Fruit fly (Drosophila melanogaster) whole organism, embryonic: Measurements from ENCODE around the gene CG13928.

Experiments
- Atf6 ChIP-seq: fragments of 200-800 bp; sonication (Bioruptor generic); IDR thresholded peaks from 2 replicates; pipeline ENCODE4 v1.3.6; 2022; ENCODE audit warnings: missing biosample characterization, missing genetic modification characterization
- Blimp-1 ChIP-seq: fragments of 200-800 bp; sonication (Bioruptor generic); optimal IDR thresholded peaks from 3 replicates; lab custom pipeline; 2018; ENCODE audit warnings: missing biosample characterization, missing genetic modification characterization, mild to moderate bottlenecking, moderate library complexity, missing genetic modification reagents
- BtbVII ChIP-seq: fragments of 200-800 bp; sonication (Bioruptor generic); optimal IDR thresholded peaks from 3 replicates; lab custom pipeline; 2017; ENCODE audit warnings: missing biosample characterization, mild to moderate bottlenecking, missing genetic modification characterization
- CG10267 ChIP-seq: fragments of 200-800 bp; sonication (Bioruptor generic); optimal IDR thresholded peaks from 2 replicates; lab custom pipeline; 2018; ENCODE audit warnings: missing biosample characterization, mild to moderate bottlenecking, missing genetic modification characterization, moderate library complexity
- CG14014 ChIP-seq: fragments of 200-800 bp; sonication (Bioruptor generic); IDR thresholded peaks from 2 replicates; pipeline ENCODE4 v1.3.6; 2022; ENCODE audit warnings: missing biosample characterization, missing genetic modification characterization
- CG14050 ChIP-seq: fragments of 200-800 bp; sonication (Bioruptor generic); IDR thresholded peaks from 3 replicates; pipeline ENCODE4 v1.3.6; 2022; ENCODE audit warnings: missing biosample characterization, missing genetic modification characterization
- CG14965 ChIP-seq: fragments of 200-800 bp; sonication (Bioruptor generic); optimal IDR thresholded peaks from 2 replicates; lab custom pipeline; 2016; ENCODE audit warnings: missing biosample characterization, missing genetic modification characterization, borderline replicate concordance
- CG1832 ChIP-seq: fragments of 200-800 bp; sonication (Bioruptor generic); optimal IDR thresholded peaks from 2 replicates; lab custom pipeline; 2017; ENCODE audit warnings: missing biosample characterization, mild to moderate bottlenecking, missing genetic modification characterization, inconsistent platforms
- CG32532 ChIP-seq: fragments of 200-800 bp; sonication (Bioruptor generic); IDR thresholded peaks from 2 replicates; pipeline ENCODE4 v1.3.6; 2022; ENCODE audit warnings: missing biosample characterization, missing genetic modification characterization
- CG33557 ChIP-seq: fragments of 200-800 bp; sonication (Bioruptor generic); optimal IDR thresholded peaks from 2 replicates; lab custom pipeline; 2019; ENCODE audit warnings: missing biosample characterization, mild to moderate bottlenecking, missing genetic modification characterization, moderate library complexity
- CG3995 ChIP-seq: fragments of 200-800 bp; sonication (Bioruptor generic); optimal IDR thresholded peaks from 3 replicates; lab custom pipeline; 2016; ENCODE audit warnings: missing biosample characterization, missing genetic modification characterization
- CG42726 ChIP-seq: fragments of 200-800 bp; sonication (Bioruptor generic); IDR thresholded peaks from 2 replicates; pipeline ENCODE4 v1.3.6; 2022; ENCODE audit warnings: missing biosample characterization, missing genetic modification characterization; ENCODE audit not compliant: partially characterized antibody
- CG4282 ChIP-seq: fragments of 200-800 bp; sonication (Bioruptor generic); optimal IDR thresholded peaks from 2 replicates; lab custom pipeline; 2016; ENCODE audit warnings: missing biosample characterization, missing genetic modification characterization
- CG6254 ChIP-seq: fragments of 200-800 bp; sonication (Bioruptor generic); optimal IDR thresholded peaks from 3 replicates; lab custom pipeline; 2017; ENCODE audit warnings: mild to moderate bottlenecking, missing biosample characterization, missing genetic modification reagents, missing genetic modification characterization
- CG8765 ChIP-seq: fragments of 200-800 bp; sonication (Bioruptor generic); IDR thresholded peaks from 2 replicates; pipeline ENCODE4 v1.3.6; 2022; ENCODE audit warnings: missing biosample characterization, missing genetic modification characterization
- CG8924 ChIP-seq: fragments of 200-800 bp; optimal IDR thresholded peaks from 3 replicates; lab custom pipeline; 2019; ENCODE audit warnings: missing biosample characterization, mild to moderate bottlenecking, missing genetic modification characterization, moderate library complexity
- D ChIP-seq, 2 experiments: fragments of 200-800 bp in 1 of 2; fragments of >200 bp in 1 of 2; sonication (Bioruptor generic) in 1 of 2; optimal IDR thresholded peaks; 2 replicates in 1 of 2; 3 replicates in 1 of 2; lab custom pipeline; 2017; ENCODE audit warnings: mild to moderate bottlenecking in 1 of 2, missing biosample characterization in 1 of 2, missing genetic modification characterization in 1 of 2, missing genetic modification reagents in 1 of 2
- Ets97D ChIP-seq: fragments of 200-800 bp; sonication (Bioruptor generic); optimal IDR thresholded peaks from 3 replicates; lab custom pipeline; 2016; ENCODE audit warnings: missing biosample characterization, missing genetic modification characterization
- Fer2 ChIP-seq: fragments of 200-800 bp; sonication (Bioruptor generic); optimal IDR thresholded peaks from 2 replicates; lab custom pipeline; 2018; ENCODE audit warnings: missing biosample characterization, mild to moderate bottlenecking, missing genetic modification characterization, moderate library complexity
- HLHmδ ChIP-seq: fragments of 200-800 bp; sonication (Bioruptor generic); optimal IDR thresholded peaks from 2 replicates; lab custom pipeline; 2018; ENCODE audit warnings: missing biosample characterization, mild to moderate bottlenecking, missing genetic modification characterization, moderate library complexity
- Hey ChIP-seq: fragments of 200-800 bp; sonication (Bioruptor generic); optimal IDR thresholded peaks from 3 replicates; lab custom pipeline; 2018; ENCODE audit warnings: missing biosample characterization, mild to moderate bottlenecking, missing genetic modification characterization
- MESR4 ChIP-seq: fragments of 200-800 bp; sonication (Bioruptor generic); optimal IDR thresholded peaks from 2 replicates; lab custom pipeline; 2018; ENCODE audit warnings: missing biosample characterization, mild to moderate bottlenecking, missing genetic modification characterization, moderate library complexity
- Mrtf ChIP-seq: fragments of 200-800 bp; sonication (Bioruptor generic); IDR thresholded peaks from 3 replicates; pipeline ENCODE4 v1.3.6; 2022; ENCODE audit warnings: missing biosample characterization, missing genetic modification characterization
- NC2β ChIP-seq: fragments of 200-800 bp; sonication (Bioruptor generic); optimal IDR thresholded peaks from 2 replicates; lab custom pipeline; 2016; ENCODE audit warnings: missing biosample characterization, missing genetic modification characterization
- NFAT ChIP-seq: fragments of 200-800 bp; sonication (Bioruptor generic); IDR thresholded peaks from 2 replicates; pipeline ENCODE4 v1.3.6; 2022; ENCODE audit warnings: missing biosample characterization, missing genetic modification characterization
- Spps ChIP-seq: fragments of 200-800 bp; sonication (Bioruptor generic); optimal IDR thresholded peaks from 2 replicates; lab custom pipeline; 2018; ENCODE audit warnings: missing biosample characterization, mild to moderate bottlenecking, missing genetic modification characterization
- Sry-δ ChIP-seq: fragments of 200-800 bp; sonication (Bioruptor generic); optimal IDR thresholded peaks from 2 replicates; lab custom pipeline; 2016; ENCODE audit warnings: missing biosample characterization, missing genetic modification characterization
- YL-1 ChIP-seq: fragments of 200-800 bp; sonication (Bioruptor generic); optimal IDR thresholded peaks from 3 replicates; lab custom pipeline; 2017; ENCODE audit warnings: missing biosample characterization, mild to moderate bottlenecking, missing genetic modification characterization
- caup ChIP-seq: fragments of 200-800 bp; sonication (Bioruptor generic); optimal IDR thresholded peaks from 3 replicates; lab custom pipeline; 2017; ENCODE audit warnings: missing biosample characterization, mild to moderate bottlenecking, missing genetic modification characterization, moderate library complexity; ENCODE audit not compliant: severe bottlenecking
- chif ChIP-seq, 2 experiments: fragments of 200-800 bp; sonication (Bioruptor generic); optimal IDR thresholded peaks; 3 replicates each; lab custom pipeline; 2016; ENCODE audit warnings: missing biosample characterization in 2 of 2, missing genetic modification characterization in 2 of 2
- chn ChIP-seq: fragments of 200-800 bp; sonication (Bioruptor generic); optimal IDR thresholded peaks from 2 replicates; lab custom pipeline; 2016; ENCODE audit warnings: missing biosample characterization, missing genetic modification characterization
- danr ChIP-seq: fragments of 200-800 bp; sonication (Bioruptor generic); IDR thresholded peaks from 2 replicates; pipeline ENCODE4 v1.3.6; 2022; ENCODE audit warnings: missing biosample characterization, missing genetic modification characterization
- disco-r ChIP-seq: fragments of 200-800 bp; sonication (Bioruptor generic); optimal IDR thresholded peaks from 2 replicates; lab custom pipeline; 2016; ENCODE audit warnings: missing biosample characterization, missing genetic modification characterization
- fd64A ChIP-seq: fragments of 200-800 bp; sonication (Bioruptor generic); optimal IDR thresholded peaks from 3 replicates; lab custom pipeline; 2018; ENCODE audit warnings: missing biosample characterization, mild to moderate bottlenecking, missing genetic modification characterization
- gfzf ChIP-seq: fragments of 200-800 bp; sonication (Bioruptor generic); optimal IDR thresholded peaks from 2 replicates; lab custom pipeline; 2016; ENCODE audit warnings: missing biosample characterization, mild to moderate bottlenecking, missing genetic modification characterization, moderate library complexity
- gt ChIP-seq: fragments of 200-800 bp; sonication (Bioruptor generic); IDR thresholded peaks from 2 replicates; pipeline ENCODE4 v1.3.6; 2022; ENCODE audit warnings: missing biosample characterization, missing genetic modification characterization
- h ChIP-seq: fragments of >200 bp; optimal IDR thresholded peaks from 2 replicates; lab custom pipeline; 2017
- hb ChIP-seq: fragments of 200-800 bp; sonication (Bioruptor generic); IDR thresholded peaks from 3 replicates; pipeline ENCODE4 v1.3.6; 2022; ENCODE audit warnings: missing biosample characterization, missing genetic modification characterization; ENCODE audit not compliant: partially characterized antibody
- lab ChIP-seq: fragments of 200-800 bp; sonication (Bioruptor generic); optimal IDR thresholded peaks from 3 replicates; lab custom pipeline; 2017; ENCODE audit warnings: missing biosample characterization, missing genetic modification characterization, mild to moderate bottlenecking, moderate library complexity, missing genetic modification reagents
- lbe ChIP-seq: fragments of 200-800 bp; sonication (Bioruptor generic); optimal IDR thresholded peaks from 2 replicates; lab custom pipeline; 2016; ENCODE audit warnings: missing biosample characterization, mild to moderate bottlenecking, missing genetic modification characterization
- lola ChIP-seq, 3 experiments: fragments of >200 bp in 2 of 3; fragments of 200-800 bp in 1 of 3; sonication (Bioruptor generic) in 1 of 3; optimal IDR thresholded peaks; 2 replicates each; lab custom pipeline; 2017 to 2019; ENCODE audit warnings: missing biosample characterization in 3 of 3, missing genetic modification characterization in 3 of 3, mild to moderate bottlenecking in 1 of 3, moderate library complexity in 1 of 3
- nau ChIP-seq: fragments of 200-800 bp; sonication (Bioruptor generic); optimal IDR thresholded peaks from 3 replicates; lab custom pipeline; 2017; ENCODE audit warnings: missing biosample characterization, mild to moderate bottlenecking, missing genetic modification characterization, missing genetic modification reagents
- seq ChIP-seq: fragments of 200-800 bp; sonication (Bioruptor generic); IDR thresholded peaks from 2 replicates; pipeline ENCODE4 v1.3.6; 2022; ENCODE audit warnings: missing biosample characterization, missing genetic modification characterization
- shn ChIP-seq: fragments of 200-800 bp; sonication (Bioruptor generic); optimal IDR thresholded peaks from 3 replicates; lab custom pipeline; 2016; ENCODE audit warnings: missing biosample characterization, missing genetic modification characterization
- sima ChIP-seq: fragments of 200-800 bp; sonication (Bioruptor generic); optimal IDR thresholded peaks from 2 replicates; lab custom pipeline; 2016; ENCODE audit warnings: missing biosample characterization, missing genetic modification characterization
- sna ChIP-seq: fragments of 200-800 bp; sonication (Bioruptor generic); IDR thresholded peaks from 2 replicates; pipeline ENCODE4 v1.3.6; 2022; ENCODE audit warnings: missing biosample characterization, missing genetic modification characterization; ENCODE audit not compliant: partially characterized antibody
- sug ChIP-seq: fragments of 200-800 bp; optimal IDR thresholded peaks from 2 replicates; lab custom pipeline; 2019; ENCODE audit warnings: missing biosample characterization, mild to moderate bottlenecking, missing genetic modification characterization, moderate library complexity
- vnd ChIP-seq: fragments of 200-800 bp; sonication (Bioruptor generic); IDR thresholded peaks from 3 replicates; pipeline ENCODE4 v1.3.6; 2022; ENCODE audit warnings: missing biosample characterization, missing genetic modification characterization; ENCODE audit not compliant: partially characterized antibody

The CG13928 gene

dm6 chr3L:1628176-1628866 lies at the start of gene CG13928:
CG13928 (minus strand) TSS chr3L:1628377.
- peak; percentile 60 for TF ChIP-seq CG3995 (GFP tag; lab: Kevin White, UChicago)
- no peak for TF ChIP-seq CG14050 (GFP tag; lab: Robert Waterston, UW)
- TF ChIP-seq lab (GFP tag; lab: Kevin White, UChicago), result peak; percentile 9
- TF ChIP-seq Sry-δ (GFP tag; lab: Kevin White, UChicago), result no peak
- TF ChIP-seq Fer2 (tag; lab: Kevin White, UChicago), result no peak
- TF ChIP-seq Spps, result no peak
- no peak for TF ChIP-seq CG14014 (GFP tag; lab: Robert Waterston, UW)
- no peak for TF ChIP-seq MESR4 (GFP tag; lab: Kevin White, UChicago)
- no peak for TF ChIP-seq chn (GFP tag; lab: Kevin White, UChicago)
- no peak for TF ChIP-seq NC2β (GFP tag; lab: Kevin White, UChicago)
- TF ChIP-seq CG1832, result no peak
- TF ChIP-seq Mrtf, result no peak
- TF ChIP-seq HLHmδ, result no peak
- TF ChIP-seq BtbVII, result no peak
- TF ChIP-seq seq, result peak; percentile 75; the same call in 1 of the 2 replicates
- TF ChIP-seq vnd (GFP tag; lab: Robert Waterston, UW), result 0 out of 3 replicates have a peak, but pooled peaks have one; percentile 12
- TF ChIP-seq NFAT, result 0 out of 2 replicates have a peak, but pooled peaks have one; percentile 36
- TF ChIP-seq CG8765 (GFP tag; lab: Robert Waterston, UW), result no peak
- TF ChIP-seq caup (GFP tag; lab: Kevin White, UChicago), result no peak
- TF ChIP-seq CG32532, result no peak
- no peak for TF ChIP-seq disco-r (GFP tag; lab: Kevin White, UChicago)
- peak; percentile 44 for TF ChIP-seq CG10267
- TF ChIP-seq danr, result no peak
- TF ChIP-seq lbe (GFP tag; lab: Kevin White, UChicago), result no peak
- TF ChIP-seq nau (GFP tag; lab: Kevin White, UChicago), result no peak
- TF ChIP-seq sna, result 0 out of 2 replicates have a peak, but pooled peaks have one; percentile 18
- no peak for TF ChIP-seq CG14965 (GFP tag; lab: Kevin White, UChicago)
- no peak for TF ChIP-seq h (lab: Kevin White, UChicago)
- TF ChIP-seq Hey (tag; lab: Kevin White, UChicago), result no peak
- TF ChIP-seq gfzf (GFP tag; lab: Kevin White, UChicago), result no peak
- TF ChIP-seq CG33557 (GFP tag; lab: Kevin White, UChicago), result no peak
- no peak for TF ChIP-seq hb
- no peak for TF ChIP-seq lola (GFP tag; optimal IDR thresholded peaks at IDR 0.05; lab: Kevin White, UChicago)
- TF ChIP-seq YL-1 (GFP tag; lab: Kevin White, UChicago), result no peak
- no peak for TF ChIP-seq sima (GFP tag; lab: Kevin White, UChicago)
- TF ChIP-seq Atf6, result 0 out of 2 replicates have a peak, but pooled peaks have one; percentile 5
- no peak for TF ChIP-seq CG4282
- no peak for TF ChIP-seq D (optimal IDR thresholded peaks at IDR 0.05; lab: Kevin White, UChicago)
- no peak for TF ChIP-seq D (GFP tag; optimal IDR thresholded peaks at IDR 0.05; lab: Kevin White, UChicago)
- no peak for TF ChIP-seq shn (GFP tag; lab: Kevin White, UChicago)
- no peak for TF ChIP-seq CG42726 (GFP tag; lab: Robert Waterston, UW)
- TF ChIP-seq chif (GFP tag; optimal IDR thresholded peaks at IDR 0.05; lab: Kevin White, UChicago), result no peak
- no peak for TF ChIP-seq gt
- TF ChIP-seq Ets97D (GFP tag; lab: Kevin White, UChicago), result no peak
- no peak for TF ChIP-seq sug (tag; lab: Kevin White, UChicago)
- no peak for TF ChIP-seq CG8924
- TF ChIP-seq fd64A (GFP tag; lab: Kevin White, UChicago), result no peak
- no peak for TF ChIP-seq CG6254 (GFP tag; lab: Kevin White, UChicago)
- TF ChIP-seq Blimp-1 (GFP tag; lab: Kevin White, UChicago), result no peak
